Worm (Caenorhabditis elegans) whole organism, L2 larva: ENCODE results near the gene dod-17.

ENCODE experiments used
- C34F6.9 ChIP-seq: fragments of 150-350 bp; optimal IDR thresholded peaks from 2 replicates; lab custom pipeline; 2014; ENCODE audit warnings: missing biosample characterization, missing genetic modification characterization
- F13H6.1 ChIP-seq: sonication (generic microtip); optimal IDR thresholded peaks from 2 replicates; lab custom pipeline; 2016; ENCODE audit warnings: missing genetic modification characterization, missing compliant biosample characterization
- R02D3.7 ChIP-seq: fragments of 150-350 bp; optimal IDR thresholded peaks from 2 replicates; lab custom pipeline; 2014; ENCODE audit warnings: missing biosample characterization, missing genetic modification characterization
- Y55F3AM.14 ChIP-seq: fragments of 200-800 bp; sonication (Bioruptor generic); optimal IDR thresholded peaks from 2 replicates; lab custom pipeline; 2018; ENCODE audit warnings: mild to moderate bottlenecking, missing genetic modification characterization, missing compliant biosample characterization
- ZK546.5 ChIP-seq: sonication (generic microtip); optimal IDR thresholded peaks from 2 replicates; lab custom pipeline; 2017; ENCODE audit warnings: missing biosample characterization, missing genetic modification characterization
- alr-1 ChIP-seq: fragments of 150-350 bp; optimal IDR thresholded peaks from 2 replicates; lab custom pipeline; 2014; ENCODE audit warnings: missing biosample characterization, missing genetic modification characterization
- aly-2 ChIP-seq: fragments of 150-350 bp; optimal IDR thresholded peaks from 2 replicates; lab custom pipeline; 2014; ENCODE audit warnings: missing biosample characterization, missing genetic modification characterization
- ama-1 ChIP-seq: fragments of 150-350 bp; optimal IDR thresholded peaks from 2 replicates; lab custom pipeline; 2018; ENCODE audit warnings: inconsistent platforms
- blmp-1 ChIP-seq: sonication (generic microtip); optimal IDR thresholded peaks from 2 replicates; lab custom pipeline; 2017; ENCODE audit warnings: missing genetic modification characterization, mild to moderate bottlenecking, missing compliant biosample characterization, antibody characterized with exemption, moderate library complexity; ENCODE audit not compliant: insufficient read depth
- ceh-16 ChIP-seq: fragments of 150-350 bp; optimal IDR thresholded peaks from 2 replicates; lab custom pipeline; 2014; ENCODE audit warnings: missing biosample characterization, missing genetic modification characterization
- ceh-82 ChIP-seq: fragments of 150-350 bp; optimal IDR thresholded peaks from 2 replicates; lab custom pipeline; 2014; ENCODE audit warnings: missing biosample characterization, missing genetic modification characterization
- crh-2 ChIP-seq: sonication (generic microtip); optimal IDR thresholded peaks from 2 replicates; lab custom pipeline; 2017; ENCODE audit warnings: missing biosample characterization, missing genetic modification characterization
- dmd-4 ChIP-seq: sonication (generic microtip); optimal IDR thresholded peaks from 2 replicates; lab custom pipeline; 2017; ENCODE audit warnings: missing biosample characterization, missing genetic modification characterization
- egl-27 ChIP-seq: sonication (generic microtip); optimal IDR thresholded peaks from 3 replicates; lab custom pipeline; 2017; ENCODE audit warnings: missing biosample characterization, missing genetic modification reagents, missing genetic modification characterization
- elt-1 ChIP-seq: fragments of 150-350 bp; optimal IDR thresholded peaks from 2 replicates; lab custom pipeline; 2014; ENCODE audit warnings: missing biosample characterization, missing genetic modification characterization
- elt-3 ChIP-seq: sonication (generic microtip); optimal IDR thresholded peaks from 2 replicates; lab custom pipeline; 2017; ENCODE audit warnings: missing biosample characterization, missing genetic modification characterization
- fos-1 ChIP-seq: fragments of 150-350 bp; optimal IDR thresholded peaks from 2 replicates; lab custom pipeline; 2014; ENCODE audit warnings: missing biosample characterization, missing genetic modification characterization
- gmeb-1 ChIP-seq: fragments of 150-350 bp; optimal IDR thresholded peaks from 2 replicates; lab custom pipeline; 2014; ENCODE audit warnings: missing biosample characterization, missing genetic modification characterization
- lin-11 ChIP-seq: fragments of 150-350 bp; sonication (generic microtip); optimal IDR thresholded peaks from 2 replicates; lab custom pipeline; 2014; ENCODE audit warnings: missing biosample characterization, missing genetic modification characterization, inconsistent platforms, mixed read lengths
- lin-13 ChIP-seq: fragments of 150-350 bp; optimal IDR thresholded peaks from 2 replicates; lab custom pipeline; 2014; ENCODE audit warnings: missing biosample characterization, missing genetic modification reagents, missing genetic modification characterization
- lin-39 ChIP-seq: fragments of 150-350 bp; optimal IDR thresholded peaks from 2 replicates; lab custom pipeline; 2014; ENCODE audit warnings: missing biosample characterization, missing genetic modification reagents, missing genetic modification characterization
- lsy-2 ChIP-seq, 2 experiments: fragments of 150-350 bp in 1 of 2; sonication (generic microtip) in 1 of 2; optimal IDR thresholded peaks; 2 replicates each; lab custom pipeline; 2014 to 2017; ENCODE audit warnings: missing biosample characterization in 2 of 2, missing genetic modification characterization in 2 of 2
- mab-5 ChIP-seq: fragments of 150-350 bp; optimal IDR thresholded peaks from 2 replicates; lab custom pipeline; 2014; ENCODE audit warnings: missing biosample characterization, missing genetic modification characterization
- mbf-1 ChIP-seq: sonication (generic microtip); optimal IDR thresholded peaks from 2 replicates; lab custom pipeline; 2017; ENCODE audit warnings: missing biosample characterization, missing genetic modification characterization
- mdl-1 ChIP-seq, 2 experiments: fragments of 150-350 bp in 1 of 2; sonication (generic microtip) in 1 of 2; optimal IDR thresholded peaks; 2 replicates each; lab custom pipeline; 2017; ENCODE audit warnings: missing biosample characterization in 2 of 2, missing genetic modification characterization in 2 of 2
- nhr-10 ChIP-seq: sonication (generic microtip); optimal IDR thresholded peaks from 2 replicates; lab custom pipeline; 2017; ENCODE audit warnings: missing biosample characterization, missing genetic modification characterization
- nhr-11 ChIP-seq: fragments of 150-350 bp; optimal IDR thresholded peaks from 2 replicates; lab custom pipeline; 2014; ENCODE audit warnings: missing biosample characterization, missing genetic modification characterization
- nhr-12 ChIP-seq: fragments of 150-350 bp; optimal IDR thresholded peaks from 2 replicates; lab custom pipeline; 2014; ENCODE audit warnings: missing biosample characterization, missing genetic modification characterization
- nhr-129 ChIP-seq: fragments of 150-350 bp; optimal IDR thresholded peaks from 2 replicates; lab custom pipeline; 2014; ENCODE audit warnings: missing biosample characterization, missing genetic modification characterization
- nhr-21 ChIP-seq: fragments of 150-350 bp; optimal IDR thresholded peaks from 2 replicates; lab custom pipeline; 2014; ENCODE audit warnings: missing biosample characterization, missing genetic modification characterization
- nhr-23 ChIP-seq: fragments of 150-350 bp; optimal IDR thresholded peaks from 2 replicates; lab custom pipeline; 2014; ENCODE audit warnings: missing biosample characterization, missing genetic modification reagents, missing genetic modification characterization
- nhr-237 ChIP-seq: fragments of 150-350 bp; optimal IDR thresholded peaks from 2 replicates; lab custom pipeline; 2014; ENCODE audit warnings: missing biosample characterization, missing genetic modification characterization
- nhr-25 ChIP-seq: fragments of 150-350 bp; sonication (generic microtip); optimal IDR thresholded peaks from 3 replicates; lab custom pipeline; 2014; ENCODE audit warnings: missing biosample characterization, missing genetic modification characterization
- nhr-6 ChIP-seq: fragments of 150-350 bp; optimal IDR thresholded peaks from 2 replicates; lab custom pipeline; 2014; ENCODE audit warnings: missing biosample characterization, missing genetic modification characterization
- nhr-77 ChIP-seq: fragments of 150-350 bp; optimal IDR thresholded peaks from 2 replicates; lab custom pipeline; 2014; ENCODE audit warnings: missing biosample characterization, missing genetic modification characterization
- peb-1 ChIP-seq: fragments of 150-350 bp; optimal IDR thresholded peaks from 2 replicates; lab custom pipeline; 2014; ENCODE audit warnings: missing biosample characterization, missing genetic modification characterization
- sem-4 ChIP-seq: fragments of 150-350 bp; optimal IDR thresholded peaks from 2 replicates; lab custom pipeline; 2014; ENCODE audit warnings: missing biosample characterization, missing genetic modification reagents, missing genetic modification characterization
- skn-1 ChIP-seq: sonication (generic microtip); optimal IDR thresholded peaks from 2 replicates; lab custom pipeline; 2017; ENCODE audit warnings: missing biosample characterization, missing genetic modification characterization
- sma-3 ChIP-seq: sonication (generic microtip); optimal IDR thresholded peaks from 2 replicates; lab custom pipeline; 2016; ENCODE audit warnings: missing genetic modification reagents, missing genetic modification characterization, missing compliant biosample characterization
- sma-9 ChIP-seq, 2 experiments: fragments of 150-350 bp in 1 of 2; sonication (generic microtip) in 1 of 2; optimal IDR thresholded peaks; 2 replicates each; lab custom pipeline; 2014 to 2016; ENCODE audit warnings: missing genetic modification characterization in 2 of 2, mild to moderate bottlenecking in 1 of 2, missing biosample characterization in 1 of 2, missing compliant biosample characterization in 1 of 2, missing genetic modification reagents in 1 of 2, moderate library complexity in 1 of 2
- snpc-4 ChIP-seq: fragments of 150-350 bp; optimal IDR thresholded peaks from 2 replicates; lab custom pipeline; 2014; ENCODE audit warnings: missing biosample characterization, missing genetic modification characterization
- unc-39 ChIP-seq: fragments of 150-350 bp; optimal IDR thresholded peaks from 2 replicates; lab custom pipeline; 2014; ENCODE audit warnings: missing biosample characterization, missing genetic modification characterization
- unc-55 ChIP-seq: fragments of 150-350 bp; sonication (generic microtip); optimal IDR thresholded peaks from 3 replicates; lab custom pipeline; 2014; ENCODE audit warnings: missing biosample characterization, missing genetic modification reagents, missing genetic modification characterization
- unc-62 ChIP-seq: fragments of 150-350 bp; optimal IDR thresholded peaks from 2 replicates; lab custom pipeline; 2014; ENCODE audit warnings: missing biosample characterization, missing genetic modification reagents, missing genetic modification characterization
- zag-1 ChIP-seq: fragments of 150-350 bp; optimal IDR thresholded peaks from 2 replicates; lab custom pipeline; 2014; ENCODE audit warnings: missing biosample characterization, missing genetic modification characterization
- ztf-1 ChIP-seq: fragments of 200-800 bp; sonication (Bioruptor generic); conservative IDR thresholded peaks from 2 replicates; pipeline ENCODE4 v1.3.6; 2022; ENCODE audit warnings: missing genetic modification characterization, missing compliant biosample characterization
- ztf-11 ChIP-seq: sonication (generic microtip); optimal IDR thresholded peaks from 2 replicates; lab custom pipeline; 2017; ENCODE audit warnings: missing biosample characterization, missing genetic modification characterization
- ztf-4 ChIP-seq: fragments of 150-350 bp; optimal IDR thresholded peaks from 2 replicates; lab custom pipeline; 2014; ENCODE audit warnings: missing biosample characterization, missing genetic modification characterization

The dod-17 gene

ce11 chrIV:13009507-13009906 is 33.4 kb downstream of the dod-17 start:
- no peak for TF ChIP-seq Y55F3AM.14 (GFP tag; lab: Kevin White, UChicago)
- no peak for TF ChIP-seq ama-1 (lab: Kevin White, UChicago)
- no peak for TF ChIP-seq nhr-10
- TF ChIP-seq ceh-16 (tag; lab: Kevin White, UChicago), result no peak
- no peak for TF ChIP-seq sma-3 (GFP tag; lab: Kevin White, UChicago)
- TF ChIP-seq lin-13 (GFP tag; lab: Kevin White, UChicago), result no peak
- no peak for TF ChIP-seq crh-2
- no peak for TF ChIP-seq nhr-11 (tag; lab: Kevin White, UChicago)
- TF ChIP-seq elt-3 (tag; lab: Kevin White, UChicago), result no peak
- no peak for TF ChIP-seq R02D3.7 (tag; lab: Kevin White, UChicago)
- TF ChIP-seq nhr-129, result no peak
- no peak for TF ChIP-seq elt-1 (tag; lab: Kevin White, UChicago)
- TF ChIP-seq nhr-25 (tag; lab: Kevin White, UChicago), result no peak

- peak; percentile 0 for TF ChIP-seq fos-1 (tag; lab: Kevin White, UChicago)
- TF ChIP-seq peb-1, result no peak
- TF ChIP-seq aly-2 (tag; lab: Kevin White, UChicago), result no peak
- no peak for TF ChIP-seq lin-39 (tag; lab: Kevin White, UChicago)
- TF ChIP-seq ama-1 (lab: Kevin White, UChicago), result no peak
- TF ChIP-seq crh-2, result peak; percentile 12
- TF ChIP-seq dmd-4 (tag; lab: Kevin White, UChicago), result no peak
- no peak for TF ChIP-seq nhr-237 (tag; lab: Kevin White, UChicago)
- no peak for TF ChIP-seq ZK546.5 (tag; lab: Kevin White, UChicago)
- TF ChIP-seq Y55F3AM.14 (GFP tag; lab: Kevin White, UChicago), result no peak
- no peak for TF ChIP-seq nhr-12 (tag; lab: Kevin White, UChicago)
- TF ChIP-seq C34F6.9 (tag; lab: Kevin White, UChicago), result no peak
- no peak for TF ChIP-seq unc-62
- no peak for TF ChIP-seq nhr-77 (tag; lab: Kevin White, UChicago)
- no peak for TF ChIP-seq lin-13 (GFP tag; lab: Kevin White, UChicago)
- no peak for TF ChIP-seq nhr-10
- peak; percentile 67 for TF ChIP-seq nhr-25 (tag; lab: Kevin White, UChicago)
- no peak for TF ChIP-seq elt-1 (tag; lab: Kevin White, UChicago)
- no peak for TF ChIP-seq lin-11 (tag; lab: Kevin White, UChicago)
- no peak for TF ChIP-seq skn-1 (tag; lab: Kevin White, UChicago)
- peak; percentile 95 for TF ChIP-seq blmp-1
- no peak for TF ChIP-seq elt-3 (tag; lab: Kevin White, UChicago)
- no peak for TF ChIP-seq nhr-11 (tag; lab: Kevin White, UChicago)
- no peak for TF ChIP-seq gmeb-1 (tag; lab: Kevin White, UChicago)
- TF ChIP-seq sma-3 (GFP tag; lab: Kevin White, UChicago), result no peak
- TF ChIP-seq F13H6.1 (tag; lab: Kevin White, UChicago), result no peak
- TF ChIP-seq ztf-1, result no peak
- no peak for TF ChIP-seq snpc-4 (tag; lab: Kevin White, UChicago)
- TF ChIP-seq nhr-6 (tag; lab: Kevin White, UChicago), result no peak
- no peak for TF ChIP-seq mbf-1
- TF ChIP-seq sem-4, result peak; percentile 74
- no peak for TF ChIP-seq mdl-1 (tag; optimal IDR thresholded peaks at IDR 0.05; lab: Kevin White, UChicago)
- TF ChIP-seq alr-1 (tag; lab: Kevin White, UChicago), result no peak
- no peak for TF ChIP-seq unc-39
- no peak for TF ChIP-seq zag-1 (tag; lab: Kevin White, UChicago)
- TF ChIP-seq ztf-4 (tag; lab: Kevin White, UChicago), result no peak
- no peak for TF ChIP-seq ceh-82 (tag; lab: Kevin White, UChicago)
- TF ChIP-seq nhr-23 (tag; lab: Kevin White, UChicago), result no peak
- TF ChIP-seq nhr-129, result peak; percentile 76
- TF ChIP-seq unc-55 (GFP tag; lab: Kevin White, UChicago), result no peak
- no peak for TF ChIP-seq mab-5
- no peak for TF ChIP-seq R02D3.7 (tag; lab: Kevin White, UChicago)
- no peak for TF ChIP-seq ztf-11
- TF ChIP-seq lsy-2 (tag; optimal IDR thresholded peaks at IDR 0.05; lab: Kevin White, UChicago), result no peak
- TF ChIP-seq egl-27 (tag; lab: Kevin White, UChicago), result no peak
- peak; percentile 42 for TF ChIP-seq sma-9 (GFP tag; optimal IDR thresholded peaks at IDR 0.05; lab: Kevin White, UChicago)
- TF ChIP-seq sma-9 (tag; optimal IDR thresholded peaks at IDR 0.05; lab: Kevin White, UChicago), result no peak
- no peak for TF ChIP-seq nhr-21 (tag; lab: Kevin White, UChicago)
- peak; percentile 74 for TF ChIP-seq ceh-16 (tag; lab: Kevin White, UChicago)
These were observed 37.1 kb downstream of the dod-17 start for ce11 chrIV:13013231-13013630.
